Worm (Caenorhabditis elegans): ENCODE data around the gene nca-2.
A peak's percentile ranks its signal among the peaks of the same experiment; 100 is the strongest.

Gene nca-2

DNA sequence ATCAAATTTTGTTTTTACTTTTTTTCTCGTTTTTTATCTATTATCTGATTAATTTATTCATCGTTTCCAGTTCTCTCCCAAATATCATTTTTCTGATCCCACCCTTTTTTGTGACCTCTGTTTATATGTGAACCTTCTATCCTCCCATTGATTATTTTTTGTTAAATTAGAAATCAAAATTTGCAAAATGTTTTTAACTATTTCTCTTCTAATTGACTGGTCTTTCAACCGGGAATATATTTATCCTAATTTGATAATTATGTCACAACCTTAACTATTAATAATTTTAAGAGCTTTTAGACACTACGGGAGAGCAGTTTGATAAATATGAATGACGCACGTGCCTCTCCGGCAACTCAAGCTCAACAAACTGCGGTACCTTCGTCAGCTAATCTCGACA lies 21.2 kb upstream of the nca-2 start, which contains the start of gene ntl-9:
ntl-9 (plus strand) TSS at position 301 of the 400 bp plus-strand sequence.
- TF ChIP-seq Y22D7AL.16 (tag; optimal IDR thresholded peaks at IDR 0.05) (no peak), rnt-1 (tag; optimal IDR thresholded peaks at IDR 0.05) (no peak), gmeb-2 (tag; optimal IDR thresholded peaks at IDR 0.05) (no peak), F13H6.1 (tag; optimal IDR thresholded peaks at IDR 0.05) (no peak), odd-2 (tag; optimal IDR thresholded peaks at IDR 0.05) (no peak), mec-3 (tag; optimal IDR thresholded peaks at IDR 0.05; ENCODE audit: borderline replicate concordance) (no peak), fax-1 (tag; optimal IDR thresholded peaks at IDR 0.05) (no peak), K02D7.2 (tag; optimal IDR thresholded peaks at IDR 0.05) (no peak), ets-4 (tag; optimal IDR thresholded peaks at IDR 0.05) (no peak), ref-2 (tag; optimal IDR thresholded peaks at IDR 0.05) (no peak), sdc-2 (tag; optimal IDR thresholded peaks at IDR 0.05) (no peak), K09A11.1 (tag; optimal IDR thresholded peaks at IDR 0.05; ENCODE audit: insufficient read depth) (no peak), hlh-30 (tag; optimal IDR thresholded peaks at IDR 0.05; ENCODE audit: insufficient read depth) (no peak), zip-5 (tag; optimal IDR thresholded peaks at IDR 0.05) (no peak), ceh-9 (tag; optimal IDR thresholded peaks at IDR 0.05) (no peak), pat-9 (tag; optimal IDR thresholded peaks at IDR 0.05) (no peak), ceh-48 (tag; optimal IDR thresholded peaks at IDR 0.05) (no peak), nfya-1 (tag; optimal IDR thresholded peaks at IDR 0.05) (no peak), pros-1 (tag; optimal IDR thresholded peaks at IDR 0.05) (no peak), T23F11.4 (GFP tag; optimal IDR thresholded peaks at IDR 0.05) (no peak)

DNA sequence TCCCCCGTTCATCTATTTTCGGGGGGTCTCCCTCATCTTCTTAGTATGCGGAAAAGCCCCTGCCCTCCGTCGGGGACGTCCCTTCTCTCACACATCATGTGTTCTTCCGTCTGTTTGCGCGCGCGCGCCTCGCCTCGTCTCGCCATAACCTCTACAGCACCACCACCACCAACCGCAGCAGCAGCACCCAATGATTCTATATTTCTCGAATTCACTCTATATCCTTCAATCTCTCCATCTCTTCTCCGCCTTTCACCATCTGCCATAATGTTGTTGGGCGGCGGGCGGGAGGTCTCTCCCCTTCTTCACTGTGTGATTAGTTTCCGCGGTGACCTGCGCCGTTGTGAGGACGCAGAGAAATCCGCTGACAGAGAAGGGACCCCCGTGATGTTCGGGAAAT lies 18.0 kb upstream of the nca-2 start:
- TF ChIP-seq gmeb-2 (tag; optimal IDR thresholded peaks at IDR 0.05), result no peak
- no peak for TF ChIP-seq hlh-13 (GFP tag; optimal IDR thresholded peaks at IDR 0.05)
- TF ChIP-seq unc-86 (tag; optimal IDR thresholded peaks at IDR 0.05), result peak; percentile 29
- TF ChIP-seq ceh-9 (tag; optimal IDR thresholded peaks at IDR 0.05), result no peak
- peak; percentile 66 for TF ChIP-seq ceh-14 (tag; optimal IDR thresholded peaks at IDR 0.05)
- TF ChIP-seq pat-9 (tag; optimal IDR thresholded peaks at IDR 0.05), result no peak
- TF ChIP-seq eyg-1 (tag; optimal IDR thresholded peaks at IDR 0.05), result peak; percentile 30
- TF ChIP-seq madf-2 (tag; optimal IDR thresholded peaks at IDR 0.05), result no peak
- TF ChIP-seq unc-55 (GFP tag; optimal IDR thresholded peaks at IDR 0.05), result no peak
- no peak for TF ChIP-seq K09A11.1 (tag; optimal IDR thresholded peaks at IDR 0.05; ENCODE audit: insufficient read depth)
- no peak for TF ChIP-seq pqm-1 (tag; optimal IDR thresholded peaks at IDR 0.05)
- peak; percentile 85 for TF ChIP-seq rnt-1 (tag; optimal IDR thresholded peaks at IDR 0.05)
- peak; percentile 19 for TF ChIP-seq ets-4 (tag; optimal IDR thresholded peaks at IDR 0.05)
- TF ChIP-seq ceh-48 (tag; optimal IDR thresholded peaks at IDR 0.05), result no peak
- no peak for TF ChIP-seq lim-6 (tag; optimal IDR thresholded peaks at IDR 0.05)
- peak; percentile 32 for TF ChIP-seq T23F11.4 (GFP tag; optimal IDR thresholded peaks at IDR 0.05)
- TF ChIP-seq pros-1 (tag; optimal IDR thresholded peaks at IDR 0.05), result peak; percentile 47
- TF ChIP-seq hlh-30 (tag; optimal IDR thresholded peaks at IDR 0.05; ENCODE audit: insufficient read depth), result peak; percentile 77
- no peak for TF ChIP-seq ahr-1 (tag; optimal IDR thresholded peaks at IDR 0.05)
- peak; percentile 76 for TF ChIP-seq hlh-8 (tag; optimal IDR thresholded peaks at IDR 0.05)
- TF ChIP-seq pha-2 (tag; optimal IDR thresholded peaks at IDR 0.05), result peak; percentile 10
- TF ChIP-seq ama-1 (optimal IDR thresholded peaks at IDR 0.05), result no peak
- TF ChIP-seq fkh-10 (GFP tag; optimal IDR thresholded peaks at IDR 0.05), result no peak
- no peak for TF ChIP-seq che-1 (tag; optimal IDR thresholded peaks at IDR 0.05)
- TF ChIP-seq pag-3 (tag; optimal IDR thresholded peaks at IDR 0.05; ENCODE audit: borderline replicate concordance), result no peak
- TF ChIP-seq sdc-2 (tag; optimal IDR thresholded peaks at IDR 0.05), result peak; percentile 55
- peak; percentile 42 for TF ChIP-seq syd-9 (tag; optimal IDR thresholded peaks at IDR 0.05)
- peak; percentile 71 for TF ChIP-seq dmd-4 (tag; optimal IDR thresholded peaks at IDR 0.05; ENCODE audit: borderline replicate concordance)
- TF ChIP-seq sox-4 (tag; optimal IDR thresholded peaks at IDR 0.05), result peak; percentile 6
- TF ChIP-seq unc-3 (GFP tag; conservative IDR thresholded peaks at IDR 0.05), result no peak
- TF ChIP-seq unc-3 (tag; optimal IDR thresholded peaks at IDR 0.05), result no peak
- peak; percentile 2 for TF ChIP-seq ceh-6 (GFP tag; optimal IDR thresholded peaks at IDR 0.05)
- peak; percentile 51 for TF ChIP-seq mec-3 (tag; optimal IDR thresholded peaks at IDR 0.05; ENCODE audit: borderline replicate concordance)
- no peak for TF ChIP-seq elt-2 (tag; optimal IDR thresholded peaks at IDR 0.05)
- peak; percentile 84 for TF ChIP-seq ceh-19 (GFP tag; optimal IDR thresholded peaks at IDR 0.05)
- no peak for TF ChIP-seq ceh-24 (tag; optimal IDR thresholded peaks at IDR 0.05)
- no peak for TF ChIP-seq ztf-16 (tag; optimal IDR thresholded peaks at IDR 0.05)
- TF ChIP-seq pax-1 (tag; optimal IDR thresholded peaks at IDR 0.05), result no peak
- no peak for TF ChIP-seq npax-4 (tag; optimal IDR thresholded peaks at IDR 0.05)
- no peak for TF ChIP-seq fkh-6 (tag; optimal IDR thresholded peaks at IDR 0.05)
- TF ChIP-seq ttx-3 (tag; optimal IDR thresholded peaks at IDR 0.05), result no peak
- peak; percentile 65 for TF ChIP-seq unc-42 (tag; optimal IDR thresholded peaks at IDR 0.05)
- TF ChIP-seq ref-2 (tag; optimal IDR thresholded peaks at IDR 0.05), result peak; percentile 80

Data from whole organism, late embryonic.